Worm (Caenorhabditis elegans): ENCODE data around the gene srx-130.

ce11 chrV:13848379-13848778, 5.1 kb downstream of the srx-130 start, which contains the start of gene srx-133:
- TF ChIP-seq ama-1 (optimal IDR thresholded peaks at IDR 0.05) = no peak
- TF ChIP-seq tbx-11 (GFP tag; IDR thresholded peaks at IDR 0.05) = no peak
- no peak for TF ChIP-seq tbx-37 (GFP tag; conservative IDR thresholded peaks at IDR 0.05)
- TF ChIP-seq B0310.2 (tag; optimal IDR thresholded peaks at IDR 0.05) = no peak
- no peak for TF ChIP-seq ceh-13 (GFP tag; optimal IDR thresholded peaks at IDR 0.05)
- no peak for TF ChIP-seq hmg-4 (GFP tag; optimal IDR thresholded peaks at IDR 0.05)
- no peak for TF ChIP-seq sea-1 (GFP tag; conservative IDR thresholded peaks at IDR 0.05)
- TF ChIP-seq tra-4 (tag; optimal IDR thresholded peaks at IDR 0.05) = no peak
- TF ChIP-seq pes-1 (GFP tag; IDR thresholded peaks at IDR 0.05) = no peak
- no peak for TF ChIP-seq flt-1 (GFP tag; IDR thresholded peaks at IDR 0.05)
- TF ChIP-seq scrt-1 (GFP tag; IDR thresholded peaks at IDR 0.05) = no peak
- TF ChIP-seq hnd-1 (tag; optimal IDR thresholded peaks at IDR 0.05) = no peak

Measured in whole organism, early embryonic.